Fruit fly (Drosophila melanogaster): ENCODE measurements around the gene CG46304.

CG46304 gene

dm6 chr2L:18974063-18974779 is 28.1 kb downstream of the CG46304 start, which contains the start of the genes L2HGDH and CG10431 (continued):
- TF ChIP-seq spab (GFP tag; optimal IDR thresholded peaks at IDR 0.05): no peak
- TF ChIP-seq Smox (GFP tag; optimal IDR thresholded peaks at IDR 0.05): no peak
- no peak for TF ChIP-seq CG8632 (GFP tag; optimal IDR thresholded peaks at IDR 0.05)
- TF ChIP-seq Sox15 (GFP tag; optimal IDR thresholded peaks at IDR 0.05): peak; percentile 29
- peak; percentile 23 for TF ChIP-seq CG11762 (GFP tag; optimal IDR thresholded peaks at IDR 0.05; ENCODE audit: insufficient read depth)
- peak; percentile 89 for TF ChIP-seq fkh (GFP tag; optimal IDR thresholded peaks at IDR 0.05)
- TF ChIP-seq CG6808 (GFP tag; optimal IDR thresholded peaks at IDR 0.05): no peak
- no peak for TF ChIP-seq salr (GFP tag; optimal IDR thresholded peaks at IDR 0.05)
- TF ChIP-seq CG11902 (GFP tag; optimal IDR thresholded peaks at IDR 0.05): no peak
- no peak for TF ChIP-seq Hr38 (GFP tag; optimal IDR thresholded peaks at IDR 0.05)
- TF ChIP-seq Lpt (GFP tag; optimal IDR thresholded peaks at IDR 0.05): peak; percentile 49
- TF ChIP-seq Eip78C (GFP tag): peak; percentile 92
- peak; percentile 72 for TF ChIP-seq achi (GFP tag; optimal IDR thresholded peaks at IDR 0.05)
- no peak for TF ChIP-seq Eip75B (GFP tag; optimal IDR thresholded peaks at IDR 0.05)
- TF ChIP-seq OdsH (GFP tag; optimal IDR thresholded peaks at IDR 0.05): no peak
- TF ChIP-seq CG7368 (GFP tag; optimal IDR thresholded peaks at IDR 0.05): peak; percentile 25

dm6 chr2L:18976749-18977148 is 30.6 kb downstream of the CG46304 start:
- TF ChIP-seq svp (GFP tag) (peak; percentile 42), cyc (GFP tag; optimal IDR thresholded peaks at IDR 0.05) (no peak)

DNA sequence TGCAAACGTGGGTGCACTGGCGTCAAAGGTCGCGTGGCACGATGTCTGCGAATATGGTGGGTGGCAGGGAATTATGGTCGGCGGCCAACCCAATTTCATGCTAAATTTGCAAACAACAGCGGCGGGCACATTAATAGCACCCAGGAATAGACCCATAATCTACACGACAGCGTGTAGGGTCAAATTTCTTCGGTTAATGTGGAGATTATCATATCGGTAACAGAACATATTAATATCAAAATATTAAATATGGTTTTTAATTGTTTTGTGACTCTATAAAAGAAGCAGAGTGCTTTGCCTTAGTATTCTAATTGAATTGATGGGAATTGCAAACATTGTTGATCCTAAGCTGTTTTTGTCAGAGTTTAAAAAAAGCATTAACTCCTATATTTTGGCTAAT is 32.8 kb downstream of the CG46304 start:
- no peak for TF ChIP-seq CG6792 (GFP tag; optimal IDR thresholded peaks at IDR 0.05)
- TF ChIP-seq esn (GFP tag; optimal IDR thresholded peaks at IDR 0.05): no peak
- TF ChIP-seq CG16779 (tag; optimal IDR thresholded peaks at IDR 0.05): no peak
- peak; percentile 36; the same call in 1 of the 3 replicates for TF ChIP-seq CG8119 (GFP tag; IDR thresholded peaks at IDR 0.05)
- TF ChIP-seq Met (GFP tag; optimal IDR thresholded peaks at IDR 0.05): no peak
- TF ChIP-seq CG8632 (GFP tag; optimal IDR thresholded peaks at IDR 0.05): no peak
- TF ChIP-seq svp (GFP tag): peak; percentile 56
- peak; percentile 1 for TF ChIP-seq CG10631 (GFP tag; optimal IDR thresholded peaks at IDR 0.05)
- TF ChIP-seq CG3032 (tag; optimal IDR thresholded peaks at IDR 0.05): no peak
- TF ChIP-seq Sox14 (GFP tag; optimal IDR thresholded peaks at IDR 0.05): no peak
- peak; percentile 71 for TF ChIP-seq Eip78C (GFP tag)
- no peak for TF ChIP-seq Gug (GFP tag; IDR thresholded peaks at IDR 0.05)
- no peak for TF ChIP-seq CG9139 (GFP tag; optimal IDR thresholded peaks at IDR 0.05)
- no peak for TF ChIP-seq Sox102F (GFP tag; optimal IDR thresholded peaks at IDR 0.05)
- no peak for TF ChIP-seq CG6854 (GFP tag; optimal IDR thresholded peaks at IDR 0.05)
- TF ChIP-seq lz (GFP tag; optimal IDR thresholded peaks at IDR 0.05): no peak
- peak; percentile 30; the same call in 1 of the 2 replicates for TF ChIP-seq CG15336 (GFP tag; IDR thresholded peaks at IDR 0.05)
- no peak for TF ChIP-seq CG11762 (GFP tag; optimal IDR thresholded peaks at IDR 0.05; ENCODE audit: insufficient read depth)
- no peak for TF ChIP-seq Blimp-1 (GFP tag; optimal IDR thresholded peaks at IDR 0.05)
- no peak for TF ChIP-seq fd85E (GFP tag; optimal IDR thresholded peaks at IDR 0.05)
- TF ChIP-seq CG11902 (GFP tag; optimal IDR thresholded peaks at IDR 0.05): no peak
- no peak for TF ChIP-seq CG34406 (GFP tag; optimal IDR thresholded peaks at IDR 0.05)
- no peak for TF ChIP-seq fd59A (GFP tag; optimal IDR thresholded peaks at IDR 0.05)
- no peak for TF ChIP-seq Ets21C (GFP tag; optimal IDR thresholded peaks at IDR 0.05)
- peak; percentile 23 for TF ChIP-seq Hr4 (GFP tag; optimal IDR thresholded peaks at IDR 0.05)
- TF ChIP-seq salr (GFP tag; optimal IDR thresholded peaks at IDR 0.05): no peak
- TF ChIP-seq dsx (GFP tag; optimal IDR thresholded peaks at IDR 0.05; ENCODE audit: poor library complexity, severe bottlenecking): no peak
- peak; percentile 11 for TF ChIP-seq CG32006 (GFP tag; optimal IDR thresholded peaks at IDR 0.05)
